Worm (Caenorhabditis elegans) whole organism, young adult: ENCODE results near the gene F54F2.6.

ENCODE experiments used
- B0019.2 ChIP-seq: fragments of 200-800 bp; sonication (Bioruptor generic); conservative IDR thresholded peaks from 2 replicates; pipeline ENCODE4 v1.3.6; 2022; ENCODE audit warnings: missing genetic modification reagents, missing genetic modification characterization, missing compliant biosample characterization
- F52B5.7 ChIP-seq: sonication (generic microtip); optimal IDR thresholded peaks from 2 replicates; lab custom pipeline; 2016; ENCODE audit warnings: mild to moderate bottlenecking, missing genetic modification characterization, missing compliant biosample characterization
- K11D2.4 ChIP-seq: fragments of 200-800 bp; sonication (Bioruptor generic); IDR thresholded peaks from 2 replicates; pipeline ENCODE4 v1.3.6; 2022; ENCODE audit warnings: missing genetic modification reagents, missing genetic modification characterization, missing compliant biosample characterization
- Y67H2A.10 ChIP-seq: fragments of 200-800 bp; sonication (Bioruptor generic); conservative IDR thresholded peaks from 2 replicates; pipeline ENCODE4 v1.3.6; 2022; ENCODE audit warnings: missing genetic modification reagents, missing genetic modification characterization, missing compliant biosample characterization
- Y95B8A.8 ChIP-seq: fragments of 200-800 bp; sonication (Bioruptor generic); IDR thresholded peaks from 2 replicates; pipeline ENCODE4 v1.3.6; 2022; ENCODE audit warnings: missing genetic modification reagents, missing genetic modification characterization, missing compliant biosample characterization
- ZK185.1 ChIP-seq: sonication (generic microtip); optimal IDR thresholded peaks from 2 replicates; lab custom pipeline; 2016; ENCODE audit warnings: mild to moderate bottlenecking, missing genetic modification characterization, missing compliant biosample characterization; ENCODE audit not compliant: poor library complexity, severe bottlenecking
- atf-7 ChIP-seq: sonication (generic microtip); optimal IDR thresholded peaks from 2 replicates; lab custom pipeline; 2017; ENCODE audit warnings: mild to moderate bottlenecking, missing genetic modification characterization, missing compliant biosample characterization
- attf-3 ChIP-seq: fragments of 200-800 bp; sonication (Bioruptor generic); conservative IDR thresholded peaks from 2 replicates; pipeline ENCODE4 v1.3.6; 2022; ENCODE audit warnings: missing genetic modification reagents, missing genetic modification characterization, missing compliant biosample characterization
- attf-5 ChIP-seq: fragments of 200-800 bp; sonication (Bioruptor generic); optimal IDR thresholded peaks from 2 replicates; lab custom pipeline; 2018; ENCODE audit warnings: mild to moderate bottlenecking, missing genetic modification characterization, missing compliant biosample characterization
- attf-6 ChIP-seq: fragments of 200-800 bp; sonication (Bioruptor generic); IDR thresholded peaks from 2 replicates; pipeline ENCODE4 v1.3.6; 2022; ENCODE audit warnings: missing genetic modification reagents, missing genetic modification characterization, missing compliant biosample characterization
- bed-2 ChIP-seq: fragments of 200-800 bp; sonication (Bioruptor generic); IDR thresholded peaks from 2 replicates; pipeline ENCODE4 v1.3.6; 2022; ENCODE audit warnings: missing genetic modification reagents, missing genetic modification characterization, missing compliant biosample characterization
- ccch-3 ChIP-seq: fragments of 200-800 bp; sonication (Bioruptor generic); optimal IDR thresholded peaks from 2 replicates; lab custom pipeline; 2018; ENCODE audit warnings: mild to moderate bottlenecking, missing genetic modification characterization, missing compliant biosample characterization
- cebp-2 ChIP-seq: fragments of 200-800 bp; sonication (Bioruptor generic); IDR thresholded peaks from 2 replicates; pipeline ENCODE4 v1.3.6; 2022; ENCODE audit warnings: missing genetic modification characterization, missing compliant biosample characterization
- ceh-27 ChIP-seq: fragments of 200-800 bp; sonication (Bioruptor generic); optimal IDR thresholded peaks from 2 replicates; lab custom pipeline; 2018; ENCODE audit warnings: mild to moderate bottlenecking, missing genetic modification characterization, moderate library complexity, missing compliant biosample characterization
- ceh-58 ChIP-seq: fragments of 200-800 bp; sonication (Bioruptor generic); IDR thresholded peaks from 2 replicates; pipeline ENCODE4 v1.3.6; 2022; ENCODE audit warnings: missing genetic modification characterization, missing compliant biosample characterization
- ceh-91 ChIP-seq: fragments of 200-800 bp; sonication (Bioruptor generic); IDR thresholded peaks from 2 replicates; pipeline ENCODE4 v1.3.6; 2022; ENCODE audit warnings: missing genetic modification reagents, missing genetic modification characterization, missing compliant biosample characterization
- chd-7 ChIP-seq: sonication (generic microtip); optimal IDR thresholded peaks from 2 replicates; lab custom pipeline; 2016; ENCODE audit warnings: mild to moderate bottlenecking, missing genetic modification characterization, moderate library complexity, missing compliant biosample characterization
- die-1 ChIP-seq: sonication (generic microtip); optimal IDR thresholded peaks from 2 replicates; lab custom pipeline; 2016; ENCODE audit warnings: missing genotype, mild to moderate bottlenecking, missing genetic modification characterization, missing compliant biosample characterization
- dpff-1 ChIP-seq: sonication (generic microtip); optimal IDR thresholded peaks from 2 replicates; lab custom pipeline; 2017; ENCODE audit warnings: mild to moderate bottlenecking, missing genetic modification characterization, missing compliant biosample characterization
- efl-1 ChIP-seq: fragments of 150-350 bp; optimal IDR thresholded peaks from 2 replicates; lab custom pipeline; 2014; ENCODE audit warnings: missing biosample characterization, missing genetic modification reagents, missing genetic modification characterization
- egl-18 ChIP-seq: fragments of 200-800 bp; sonication (Bioruptor generic); IDR thresholded peaks from 2 replicates; pipeline ENCODE4 v1.3.6; 2022; ENCODE audit warnings: missing genetic modification reagents, missing genetic modification characterization, missing compliant biosample characterization
- ekl-4 ChIP-seq: fragments of 200-800 bp; sonication (Bioruptor generic); IDR thresholded peaks from 2 replicates; pipeline ENCODE4 v1.3.6; 2022; ENCODE audit warnings: missing genetic modification reagents, missing genetic modification characterization, missing compliant biosample characterization
- hsf-1 ChIP-seq: fragments of 200-800 bp; sonication (Bioruptor generic); IDR thresholded peaks from 2 replicates; pipeline ENCODE4 v1.3.6; 2022; ENCODE audit warnings: missing genetic modification reagents, missing genetic modification characterization, missing compliant biosample characterization
- let-526 ChIP-seq: fragments of 200-800 bp; sonication (Bioruptor generic); IDR thresholded peaks from 2 replicates; pipeline ENCODE4 v1.3.6; 2022; ENCODE audit warnings: missing genetic modification reagents, missing genetic modification characterization, missing compliant biosample characterization
- lin-26 ChIP-seq: fragments of 200-800 bp; sonication (Bioruptor generic); IDR thresholded peaks from 2 replicates; pipeline ENCODE4 v1.3.6; 2022; ENCODE audit warnings: missing genetic modification reagents, missing genetic modification characterization, missing compliant biosample characterization
- lin-35 ChIP-seq, 3 experiments: fragments of 150-350 bp in 2 of 3; sonication (generic microtip) in 1 of 3; optimal IDR thresholded peaks; 2 replicates each; lab custom pipeline; 2014 to 2018; ENCODE audit warnings: missing biosample characterization in 3 of 3, missing genetic modification characterization in 3 of 3, missing genetic modification reagents in 3 of 3
- lir-1 ChIP-seq: fragments of 200-800 bp; sonication (Bioruptor generic); conservative IDR thresholded peaks from 2 replicates; pipeline ENCODE4 v1.3.6; 2022; ENCODE audit warnings: missing genetic modification reagents, missing genetic modification characterization, missing compliant biosample characterization
- lsl-1 ChIP-seq: fragments of 200-800 bp; sonication (Bioruptor generic); optimal IDR thresholded peaks from 2 replicates; lab custom pipeline; 2018; ENCODE audit warnings: mild to moderate bottlenecking, missing genetic modification characterization, moderate library complexity, missing compliant biosample characterization
- lsy-27 ChIP-seq: sonication (generic microtip); optimal IDR thresholded peaks from 2 replicates; lab custom pipeline; 2017; ENCODE audit warnings: missing genetic modification characterization, mild to moderate bottlenecking, missing compliant biosample characterization, antibody characterized with exemption, missing genotype, borderline replicate concordance; ENCODE audit not compliant: insufficient read depth
- madf-10 ChIP-seq: sonication (generic microtip); optimal IDR thresholded peaks from 2 replicates; lab custom pipeline; 2016; ENCODE audit warnings: mild to moderate bottlenecking, missing genetic modification characterization, missing compliant biosample characterization
- madf-6 ChIP-seq: fragments of 200-800 bp; sonication (Bioruptor generic); IDR thresholded peaks from 2 replicates; pipeline ENCODE4 v1.3.6; 2022; ENCODE audit warnings: missing genetic modification reagents, missing genetic modification characterization, missing compliant biosample characterization
- madf-8 ChIP-seq: fragments of 200-800 bp; sonication (Bioruptor generic); conservative IDR thresholded peaks from 2 replicates; pipeline ENCODE4 v1.3.6; 2022; ENCODE audit warnings: missing genetic modification reagents, missing genetic modification characterization, missing compliant biosample characterization
- mcd-1 ChIP-seq: fragments of 200-800 bp; sonication (Bioruptor generic); IDR thresholded peaks from 2 replicates; pipeline ENCODE4 v1.3.6; 2022; ENCODE audit warnings: missing genetic modification reagents, missing genetic modification characterization, missing compliant biosample characterization
- mes-4 ChIP-seq: sonication (generic microtip); optimal IDR thresholded peaks from 2 replicates; lab custom pipeline; 2016; ENCODE audit warnings: missing genotype, missing genetic modification characterization, missing compliant biosample characterization
- nfyb-1 ChIP-seq: fragments of 200-800 bp; sonication (Bioruptor generic); IDR thresholded peaks from 2 replicates; pipeline ENCODE4 v1.3.6; 2022; ENCODE audit warnings: missing genetic modification reagents, missing genetic modification characterization, missing compliant biosample characterization
- nhr-120 ChIP-seq: fragments of 200-800 bp; sonication (Bioruptor generic); IDR thresholded peaks from 2 replicates; pipeline ENCODE4 v1.3.6; 2022; ENCODE audit warnings: missing genetic modification characterization, missing compliant biosample characterization
- nhr-80 ChIP-seq: sonication (generic microtip); optimal IDR thresholded peaks from 2 replicates; lab custom pipeline; 2016; ENCODE audit warnings: missing genetic modification characterization, missing compliant biosample characterization
- nhr-90 ChIP-seq: sonication (generic microtip); optimal IDR thresholded peaks from 2 replicates; lab custom pipeline; 2016; ENCODE audit warnings: missing genotype, mild to moderate bottlenecking, missing genetic modification characterization, missing compliant biosample characterization
- rcor-1 ChIP-seq: fragments of 200-800 bp; sonication (Bioruptor generic); IDR thresholded peaks from 2 replicates; pipeline ENCODE4 v1.3.6; 2022; ENCODE audit warnings: missing genetic modification reagents, missing genetic modification characterization, missing compliant biosample characterization
- rec-8 ChIP-seq, 2 experiments: sonication (generic microtip); optimal IDR thresholded peaks; 2 replicates each; lab custom pipeline; 2016; ENCODE audit warnings: mild to moderate bottlenecking in 2 of 2, missing genetic modification characterization in 2 of 2, missing genetic modification reagents in 2 of 2, missing genotype in 2 of 2, missing biosample characterization in 1 of 2, missing compliant biosample characterization in 1 of 2, moderate library complexity in 1 of 2
- snpc-1.3 ChIP-seq: sonication (generic microtip); optimal IDR thresholded peaks from 2 replicates; lab custom pipeline; 2017; ENCODE audit warnings: missing genetic modification characterization, mild to moderate bottlenecking, missing compliant biosample characterization, antibody characterized with exemption, moderate library complexity, missing genotype, missing genetic modification reagents; ENCODE audit not compliant: insufficient read depth
- tbp1 ChIP-seq: fragments of 200-800 bp; sonication (Bioruptor generic); optimal IDR thresholded peaks from 2 replicates; lab custom pipeline; 2018; ENCODE audit warnings: mild to moderate bottlenecking, missing genetic modification characterization, missing compliant biosample characterization
- zfh-2 ChIP-seq: fragments of 200-800 bp; sonication (Bioruptor generic); conservative IDR thresholded peaks from 2 replicates; pipeline ENCODE4 v1.3.6; 2022; ENCODE audit warnings: missing genetic modification reagents, missing genetic modification characterization, missing compliant biosample characterization
- ztf-26 ChIP-seq: sonication (generic microtip); optimal IDR thresholded peaks from 2 replicates; lab custom pipeline; 2017; ENCODE audit warnings: missing genetic modification characterization, missing compliant biosample characterization
- ztf-3 ChIP-seq: fragments of 200-800 bp; sonication (Bioruptor generic); optimal IDR thresholded peaks from 2 replicates; lab custom pipeline; 2018; ENCODE audit warnings: mild to moderate bottlenecking, missing genetic modification characterization, missing compliant biosample characterization

F54F2.6 gene

DNA sequence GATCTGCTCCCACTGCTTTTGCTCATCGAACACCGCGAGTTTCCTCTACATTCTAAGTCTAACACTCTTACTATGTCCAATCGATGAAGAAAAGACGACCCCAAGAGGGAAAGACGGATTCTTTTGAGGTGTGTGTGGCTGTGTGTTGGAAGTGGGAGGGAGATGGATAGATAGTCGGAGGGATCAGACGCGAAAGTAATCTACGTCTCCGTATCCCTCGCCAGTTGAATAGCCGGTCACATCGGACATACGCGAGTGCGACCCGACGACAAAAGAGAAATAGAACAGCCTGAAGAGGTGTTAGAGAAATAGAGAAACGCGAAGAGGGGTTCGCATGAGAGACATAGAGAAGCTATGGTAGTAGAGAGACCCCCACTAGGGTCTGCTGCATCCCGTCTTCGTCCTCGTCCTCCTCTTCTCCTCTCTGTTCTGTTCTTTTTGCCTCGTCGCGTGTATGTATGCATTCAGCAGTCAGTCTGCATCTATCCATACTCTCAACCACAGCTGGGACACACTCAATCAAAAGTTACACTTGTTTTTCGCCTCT, 4.8 kb downstream of the F54F2.6 start (continued):
- TF ChIP-seq efl-1 (GFP tag; lab: Kevin White, UChicago) (no peak), attf-3 (GFP tag; lab: Robert Waterston, UW) (no peak), ceh-91 (GFP tag; lab: Robert Waterston, UW) (no peak), rcor-1 (GFP tag; lab: Robert Waterston, UW) (peak; percentile 66), nhr-120 (no peak), madf-8 (no peak), Y67H2A.10 (GFP tag; lab: Robert Waterston, UW) (peak; percentile 46; the same call in 1 of the 2 replicates), bed-2 (GFP tag; lab: Robert Waterston, UW) (peak; percentile 69; the same call in 1 of the 2 replicates), F52B5.7 (tag; lab: Kevin White, UChicago) (no peak), ccch-3 (GFP tag; lab: Kevin White, UChicago) (no peak)

ce11 chrIII:8794793-8795192, 5.7 kb downstream of the F54F2.6 start:
- TF ChIP-seq madf-6 (GFP tag; lab: Robert Waterston, UW), result peak; percentile 85
- TF ChIP-seq zfh-2 (GFP tag; lab: Robert Waterston, UW), result peak; percentile 83
- TF ChIP-seq lir-1, result 0 out of 2 replicates have a peak, but pooled peaks have one; percentile 29
- TF ChIP-seq lsl-1 (GFP tag; lab: Kevin White, UChicago), result peak; percentile 10
- no peak for TF ChIP-seq attf-6
- no peak for TF ChIP-seq ceh-58
- no peak for TF ChIP-seq cebp-2
- TF ChIP-seq egl-18 (GFP tag; lab: Robert Waterston, UW), result 0 out of 2 replicates have a peak, but pooled peaks have one; percentile 54
- TF ChIP-seq ekl-4 (GFP tag; lab: Robert Waterston, UW), result peak; percentile 45; the same call in 1 of the 2 replicates
- no peak for TF ChIP-seq ztf-3 (GFP tag; lab: Kevin White, UChicago)
- 0 out of 2 replicates have a peak, but pooled peaks have one; percentile 67 for TF ChIP-seq nfyb-1 (GFP tag; lab: Robert Waterston, UW)
- peak; percentile 57 for TF ChIP-seq ztf-26 (tag; lab: Kevin White, UChicago)
- peak; percentile 69 for TF ChIP-seq hsf-1 (GFP tag; lab: Robert Waterston, UW)
- peak; percentile 70; the same call in 1 of the 2 replicates for TF ChIP-seq K11D2.4
- peak; percentile 73 for TF ChIP-seq attf-5
- TF ChIP-seq lsy-27 (tag; lab: Kevin White, UChicago), result no peak
- no peak for TF ChIP-seq lin-35 (GFP tag; optimal IDR thresholded peaks at IDR 0.05; lab: Kevin White, UChicago)
- TF ChIP-seq die-1 (tag; lab: Kevin White, UChicago), result peak; percentile 51
- TF ChIP-seq Y67H2A.10 (GFP tag; lab: Robert Waterston, UW), result no peak
- TF ChIP-seq ccch-3 (GFP tag; lab: Kevin White, UChicago), result no peak
- no peak for TF ChIP-seq mes-4
- peak; percentile 44 for TF ChIP-seq nhr-90
- peak; percentile 18; the same call in 1 of the 2 replicates for TF ChIP-seq let-526
- 0 out of 2 replicates have a peak, but pooled peaks have one; percentile 23 for TF ChIP-seq rcor-1 (GFP tag; lab: Robert Waterston, UW)
- peak; percentile 88 for TF ChIP-seq nhr-80 (tag; lab: Kevin White, UChicago)
- TF ChIP-seq chd-7 (tag; lab: Kevin White, UChicago), result peak; percentile 57
- TF ChIP-seq snpc-1.3 (tag; lab: Kevin White, UChicago), result no peak
- TF ChIP-seq ZK185.1 (tag; lab: Kevin White, UChicago), result peak; percentile 48
- no peak for TF ChIP-seq dpff-1 (tag; lab: Kevin White, UChicago)
- 0 out of 2 replicates have a peak, but pooled peaks have one; percentile 48 for TF ChIP-seq lin-26 (GFP tag; lab: Robert Waterston, UW)
- peak; percentile 37 for TF ChIP-seq madf-10 (tag; lab: Kevin White, UChicago)
- no peak for TF ChIP-seq B0019.2 (GFP tag; lab: Robert Waterston, UW)
- TF ChIP-seq atf-7 (tag; lab: Kevin White, UChicago), result peak; percentile 52
- peak; percentile 37 for TF ChIP-seq mcd-1 (GFP tag; lab: Robert Waterston, UW)
- no peak for TF ChIP-seq rec-8 (tag; optimal IDR thresholded peaks at IDR 0.05; lab: Kevin White, UChicago)
- TF ChIP-seq tbp1 (GFP tag; lab: Kevin White, UChicago), result peak; percentile 43
- TF ChIP-seq Y95B8A.8 (GFP tag; lab: Robert Waterston, UW), result peak; percentile 78; the same call in 1 of the 2 replicates
- peak; percentile 63 for TF ChIP-seq ceh-27
